Worm (Caenorhabditis elegans) whole organism, midembryonic: ENCODE measurements around the gene str-200.

Source experiments
- T22C8.4 ChIP-seq: fragments of 200-800 bp; sonication (Bioruptor generic); IDR thresholded peaks from 2 replicates; pipeline ENCODE4 v1.3.6; 2022; ENCODE audit warnings: missing genetic modification characterization, missing compliant biosample characterization
- cog-1 ChIP-seq: sonication (generic microtip); optimal IDR thresholded peaks from 2 replicates; lab custom pipeline; 2016; ENCODE audit warnings: missing genetic modification characterization, missing compliant biosample characterization
- flt-1 ChIP-seq: fragments of 200-800 bp; sonication (Bioruptor generic); IDR thresholded peaks from 2 replicates; pipeline ENCODE4 v1.3.6; 2022; ENCODE audit warnings: missing genetic modification characterization, missing compliant biosample characterization
- med-1 ChIP-seq: sonication (generic microtip); optimal IDR thresholded peaks from 2 replicates; lab custom pipeline; 2017; ENCODE audit warnings: missing genetic modification characterization, mild to moderate bottlenecking, missing compliant biosample characterization, antibody characterized with exemption, missing genetic modification reagents; ENCODE audit not compliant: insufficient read depth
- ref-1 ChIP-seq: fragments of 200-800 bp; sonication (Bioruptor generic); conservative IDR thresholded peaks from 2 replicates; pipeline ENCODE4 v1.3.6; 2022; ENCODE audit warnings: missing genetic modification reagents, missing genetic modification characterization, missing compliant biosample characterization

DNA sequence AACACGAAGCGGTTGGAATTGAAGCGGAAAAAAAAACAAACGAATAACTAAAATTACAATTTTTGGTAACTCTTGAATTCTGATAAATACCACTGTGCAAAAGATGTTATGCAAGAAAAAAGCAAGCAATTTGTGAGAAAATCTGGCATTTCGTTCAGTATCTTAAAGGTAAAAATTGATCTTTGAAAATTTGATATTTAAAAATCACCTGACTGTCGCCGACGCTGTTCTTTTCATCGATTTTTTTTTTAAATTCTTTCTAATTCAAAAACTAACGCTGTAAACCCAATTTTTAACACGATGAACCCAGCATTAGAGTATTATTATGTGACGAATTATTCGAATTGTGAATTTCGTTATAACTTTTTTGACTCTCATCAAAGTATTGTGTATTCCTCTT, 15.7 kb upstream of the str-200 start, which contains the start of gene srh-123:
- TF ChIP-seq ref-1 (GFP tag; lab: Robert Waterston, UW) (no peak), flt-1 (GFP tag; lab: Robert Waterston, UW) (no peak), T22C8.4 (GFP tag; lab: Robert Waterston, UW) (no peak), med-1 (GFP tag; lab: Kevin White, UChicago) (no peak), cog-1 (tag; lab: Kevin White, UChicago) (no peak)
